Fruit fly (Drosophila melanogaster) whole organism, embryonic: Measurements from ENCODE around the gene dally.

Experiments
- ATbp ChIP-seq: fragments of 200-800 bp; sonication (Bioruptor generic); optimal IDR thresholded peaks from 2 replicates; lab custom pipeline; 2017; ENCODE audit warnings: missing biosample characterization, mild to moderate bottlenecking, missing genetic modification characterization, missing genetic modification reagents
- Abd-B ChIP-seq: fragments of 200-800 bp; sonication (Bioruptor generic); optimal IDR thresholded peaks from 2 replicates; lab custom pipeline; 2018; ENCODE audit warnings: missing biosample characterization, mild to moderate bottlenecking, missing genetic modification characterization, moderate library complexity
- BEAF-32 ChIP-seq: fragments of 200-800 bp; sonication (Bioruptor generic); optimal IDR thresholded peaks from 3 replicates; lab custom pipeline; 2017; ENCODE audit warnings: missing biosample characterization, missing genetic modification characterization, mild to moderate bottlenecking, moderate library complexity, missing genetic modification reagents
- CG10959 ChIP-seq: fragments of 200-800 bp; sonication (Bioruptor generic); IDR thresholded peaks from 2 replicates; pipeline ENCODE4 v1.3.6; 2022; ENCODE audit warnings: missing biosample characterization, missing genetic modification characterization
- CG12391 ChIP-seq: fragments of 200-800 bp; sonication (Bioruptor generic); optimal IDR thresholded peaks from 3 replicates; lab custom pipeline; 2018; ENCODE audit warnings: missing biosample characterization, mild to moderate bottlenecking, missing genetic modification characterization, moderate library complexity
- CG14710 ChIP-seq: fragments of 200-800 bp; sonication (Bioruptor generic); optimal IDR thresholded peaks from 3 replicates; lab custom pipeline; 2019; ENCODE audit warnings: missing biosample characterization, mild to moderate bottlenecking, missing genetic modification characterization, moderate library complexity
- CG15479 ChIP-seq: fragments of 200-800 bp; sonication (Bioruptor generic); optimal IDR thresholded peaks from 3 replicates; lab custom pipeline; 2019; ENCODE audit warnings: missing biosample characterization, mild to moderate bottlenecking, missing genetic modification characterization, moderate library complexity
- CG15601 ChIP-seq: fragments of 200-800 bp; sonication (Bioruptor generic); optimal IDR thresholded peaks from 3 replicates; lab custom pipeline; 2019; ENCODE audit warnings: missing biosample characterization, mild to moderate bottlenecking, missing genetic modification characterization, moderate library complexity
- CG17912 ChIP-seq: fragments of 200-800 bp; sonication (Bioruptor generic); optimal IDR thresholded peaks from 2 replicates; lab custom pipeline; 2018; ENCODE audit warnings: missing biosample characterization, mild to moderate bottlenecking, missing genetic modification characterization
- CG18011 ChIP-seq: fragments of 200-800 bp; sonication (Bioruptor generic); optimal IDR thresholded peaks from 2 replicates; lab custom pipeline; 2017; ENCODE audit warnings: missing biosample characterization, missing genetic modification characterization, mild to moderate bottlenecking, moderate library complexity, missing genotype
- CG18764 ChIP-seq: fragments of 200-800 bp; sonication (Bioruptor generic); optimal IDR thresholded peaks from 3 replicates; lab custom pipeline; 2016; ENCODE audit warnings: missing biosample characterization, missing genetic modification characterization
- CG2116 ChIP-seq: fragments of 200-800 bp; sonication (Bioruptor generic); optimal IDR thresholded peaks from 3 replicates; lab custom pipeline; 2018; ENCODE audit warnings: missing biosample characterization, mild to moderate bottlenecking, missing genetic modification characterization
- CG2678 ChIP-seq: fragments of 200-800 bp; sonication (Bioruptor generic); optimal IDR thresholded peaks from 3 replicates; lab custom pipeline; 2019; ENCODE audit warnings: missing biosample characterization, mild to moderate bottlenecking, missing genetic modification characterization, moderate library complexity
- CG3995 ChIP-seq: fragments of 200-800 bp; sonication (Bioruptor generic); optimal IDR thresholded peaks from 3 replicates; lab custom pipeline; 2016; ENCODE audit warnings: missing biosample characterization, missing genetic modification characterization
- CG4404 ChIP-seq: fragments of 200-800 bp; sonication (Bioruptor generic); IDR thresholded peaks from 2 replicates; pipeline ENCODE4 v1.3.6; 2022; ENCODE audit warnings: missing biosample characterization, missing genetic modification characterization
- CG4617 ChIP-seq: fragments of 200-800 bp; sonication (Bioruptor generic); optimal IDR thresholded peaks from 3 replicates; lab custom pipeline; 2016; ENCODE audit warnings: missing biosample characterization, missing genetic modification characterization, borderline replicate concordance
- CG5180 ChIP-seq: fragments of 200-800 bp; sonication (Bioruptor generic); optimal IDR thresholded peaks from 3 replicates; lab custom pipeline; 2017; ENCODE audit warnings: missing biosample characterization, missing genetic modification characterization, mild to moderate bottlenecking, moderate library complexity, missing genetic modification reagents
- CG8478 ChIP-seq: fragments of >200 bp; optimal IDR thresholded peaks from 2 replicates; lab custom pipeline; 2018
- CTCF ChIP-seq: fragments of 200-800 bp; sonication (Bioruptor generic); optimal IDR thresholded peaks from 2 replicates; lab custom pipeline; 2017; ENCODE audit warnings: missing biosample characterization, mild to moderate bottlenecking, missing genetic modification characterization, moderate library complexity
- Doc3 ChIP-seq: fragments of 200-800 bp; sonication (Bioruptor generic); IDR thresholded peaks from 3 replicates; pipeline ENCODE4 v1.3.6; 2022; ENCODE audit warnings: missing biosample characterization, missing genetic modification characterization; ENCODE audit not compliant: partially characterized antibody
- Dp ChIP-seq: fragments of 200-800 bp; sonication (Bioruptor generic); optimal IDR thresholded peaks from 2 replicates; lab custom pipeline; 2018; ENCODE audit warnings: missing biosample characterization, mild to moderate bottlenecking, missing genetic modification characterization, moderate library complexity
- E2f1 ChIP-seq: fragments of 200-800 bp; sonication (Bioruptor generic); IDR thresholded peaks from 2 replicates; pipeline ENCODE4 v1.3.6; 2022; ENCODE audit warnings: missing biosample characterization, missing genetic modification characterization
- E2f2 ChIP-seq: fragments of 200-800 bp; sonication (Bioruptor generic); IDR thresholded peaks from 2 replicates; pipeline ENCODE4 v1.3.6; 2022; ENCODE audit warnings: missing biosample characterization, missing genetic modification characterization
- Ets97D ChIP-seq: fragments of 200-800 bp; sonication (Bioruptor generic); optimal IDR thresholded peaks from 3 replicates; lab custom pipeline; 2016; ENCODE audit warnings: missing biosample characterization, missing genetic modification characterization
- Gug ChIP-seq: fragments of 200-800 bp; sonication (Bioruptor generic); IDR thresholded peaks from 4 replicates; pipeline ENCODE4 v1.3.6; 2022; ENCODE audit warnings: missing biosample characterization, missing genetic modification characterization
- Hmr ChIP-seq: fragments of 200-800 bp; sonication (Bioruptor generic); optimal IDR thresholded peaks from 3 replicates; lab custom pipeline; 2017; ENCODE audit warnings: mild to moderate bottlenecking, missing biosample characterization, missing genetic modification reagents, missing genetic modification characterization
- Hr78 ChIP-seq, 2 experiments: fragments of 200-800 bp in 1 of 2; fragments of >200 bp in 1 of 2; sonication (Bioruptor generic) in 1 of 2; optimal IDR thresholded peaks; 2 replicates each; lab custom pipeline; 2017 to 2019; ENCODE audit warnings: missing biosample characterization in 2 of 2, missing genetic modification characterization in 2 of 2, mild to moderate bottlenecking in 1 of 2, moderate library complexity in 1 of 2
- Lhr ChIP-seq: fragments of 200-800 bp; sonication (Bioruptor generic); optimal IDR thresholded peaks from 3 replicates; lab custom pipeline; 2017; ENCODE audit warnings: mild to moderate bottlenecking, missing biosample characterization, missing genetic modification reagents, missing genetic modification characterization
- Myb ChIP-seq: fragments of 200-800 bp; sonication (Bioruptor generic); optimal IDR thresholded peaks from 2 replicates; lab custom pipeline; 2016; ENCODE audit warnings: missing biosample characterization, missing genetic modification characterization
- Sry-δ ChIP-seq: fragments of 200-800 bp; sonication (Bioruptor generic); optimal IDR thresholded peaks from 2 replicates; lab custom pipeline; 2016; ENCODE audit warnings: missing biosample characterization, missing genetic modification characterization
- Ssrp ChIP-seq: fragments of 200-800 bp; sonication (Bioruptor generic); optimal IDR thresholded peaks from 2 replicates; lab custom pipeline; 2018; ENCODE audit warnings: missing biosample characterization, mild to moderate bottlenecking, missing genetic modification characterization, moderate library complexity
- amos ChIP-seq: fragments of 200-800 bp; sonication (Bioruptor generic); IDR thresholded peaks from 2 replicates; pipeline ENCODE4 v1.3.6; 2022; ENCODE audit warnings: missing biosample characterization, missing genetic modification characterization; ENCODE audit not compliant: partially characterized antibody
- ci ChIP-seq: fragments of 200-800 bp; sonication (Bioruptor generic); IDR thresholded peaks from 3 replicates; pipeline ENCODE4 v1.3.6; 2022; ENCODE audit warnings: missing biosample characterization, missing genetic modification characterization
- da ChIP-seq: fragments of 200-800 bp; sonication (Bioruptor generic); optimal IDR thresholded peaks from 2 replicates; lab custom pipeline; 2016; ENCODE audit warnings: missing biosample characterization, missing genetic modification characterization
- dpn ChIP-seq, 2 experiments: fragments of 200-800 bp; sonication (Bioruptor generic); optimal IDR thresholded peaks; 3 replicates each; lab custom pipeline; 2016; ENCODE audit warnings: missing biosample characterization in 2 of 2, missing genetic modification characterization in 2 of 2
- inv ChIP-seq: fragments of 200-800 bp; sonication (Bioruptor generic); IDR thresholded peaks from 2 replicates; pipeline ENCODE4 v1.3.6; 2022; ENCODE audit warnings: missing biosample characterization, missing genetic modification characterization; ENCODE audit not compliant: partially characterized antibody
- lab ChIP-seq: fragments of 200-800 bp; sonication (Bioruptor generic); optimal IDR thresholded peaks from 3 replicates; lab custom pipeline; 2017; ENCODE audit warnings: missing biosample characterization, missing genetic modification characterization, mild to moderate bottlenecking, moderate library complexity, missing genetic modification reagents
- nerfin-1 ChIP-seq: fragments of 200-800 bp; sonication (Bioruptor generic); optimal IDR thresholded peaks from 3 replicates; lab custom pipeline; 2019; ENCODE audit warnings: missing biosample characterization, mild to moderate bottlenecking, missing genetic modification characterization, moderate library complexity
- nmo ChIP-seq: fragments of 200-800 bp; sonication (Bioruptor generic); optimal IDR thresholded peaks from 2 replicates; lab custom pipeline; 2018; ENCODE audit warnings: missing biosample characterization, mild to moderate bottlenecking, missing genetic modification characterization, moderate library complexity
- onecut ChIP-seq: fragments of 200-800 bp; sonication (Bioruptor generic); IDR thresholded peaks from 2 replicates; pipeline ENCODE4 v1.3.6; 2022; ENCODE audit warnings: missing biosample characterization, missing genetic modification characterization
- pan ChIP-seq, 4 experiments: fragments of >200 bp in 3 of 4; fragments of 200-800 bp in 1 of 4; sonication (Bioruptor generic) in 1 of 4; optimal IDR thresholded peaks in 3 of 4; IDR thresholded peaks in 1 of 4; 2 replicates each; pipeline versions ENCODE4 v1.3.6 to Lab custom; 2017 to 2022; ENCODE audit warnings: missing biosample characterization in 2 of 4, missing genetic modification characterization in 2 of 4, mixed read lengths in 1 of 4
- pita ChIP-seq: fragments of 200-800 bp; sonication (Bioruptor generic); optimal IDR thresholded peaks from 2 replicates; lab custom pipeline; 2017; ENCODE audit warnings: missing biosample characterization, mild to moderate bottlenecking, missing genetic modification characterization
- pzg ChIP-seq: fragments of 200-800 bp; sonication (Bioruptor generic); optimal IDR thresholded peaks from 3 replicates; lab custom pipeline; 2018; ENCODE audit warnings: missing biosample characterization, mild to moderate bottlenecking, missing genetic modification characterization, moderate library complexity
- row ChIP-seq: fragments of 200-800 bp; sonication (Bioruptor generic); IDR thresholded peaks from 3 replicates; pipeline ENCODE4 v1.3.6; 2022; ENCODE audit warnings: missing biosample characterization, missing genetic modification characterization
- run ChIP-seq: fragments of 200-800 bp; sonication (Bioruptor generic); optimal IDR thresholded peaks from 3 replicates; lab custom pipeline; 2018; ENCODE audit warnings: missing biosample characterization, mild to moderate bottlenecking, missing genetic modification characterization
- slou ChIP-seq: fragments of 200-800 bp; sonication (Bioruptor generic); optimal IDR thresholded peaks from 3 replicates; lab custom pipeline; 2016; ENCODE audit warnings: missing biosample characterization, missing genetic modification characterization
- zen ChIP-seq: fragments of 200-800 bp; sonication (Bioruptor generic); optimal IDR thresholded peaks from 3 replicates; lab custom pipeline; 2018; ENCODE audit warnings: missing biosample characterization, mild to moderate bottlenecking, missing genetic modification characterization, moderate library complexity
- zf30C ChIP-seq: fragments of 200-800 bp; sonication (Bioruptor generic); optimal IDR thresholded peaks from 3 replicates; lab custom pipeline; 2018; ENCODE audit warnings: missing biosample characterization, mild to moderate bottlenecking, missing genetic modification characterization

Gene dally

DNA sequence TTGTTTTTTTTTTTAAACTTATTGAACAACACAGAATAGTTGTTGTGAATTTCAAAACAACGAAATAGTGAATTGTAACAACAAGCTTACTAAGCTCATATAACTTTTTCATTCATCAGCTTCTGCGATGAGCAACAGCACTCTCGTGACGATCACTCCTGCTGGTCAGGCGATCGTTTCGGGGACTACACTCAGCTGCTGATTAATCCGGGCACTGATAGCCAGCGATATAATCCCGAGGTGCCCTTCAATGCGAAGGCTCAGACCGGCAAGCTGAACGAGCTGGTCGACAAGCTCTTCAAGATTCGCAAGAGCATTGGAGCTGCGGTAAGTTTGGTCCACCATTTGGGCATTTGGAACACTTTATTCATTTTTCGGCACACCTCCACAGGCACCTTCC, 61.2 kb downstream of the dally start, which contains the start of gene CG43169 (continued):
- no peak for TF ChIP-seq lab (GFP tag; lab: Kevin White, UChicago)
- no peak for TF ChIP-seq ci (GFP tag; lab: Robert Waterston, UW)
- no peak for TF ChIP-seq CG18764 (GFP tag; lab: Kevin White, UChicago)
- TF ChIP-seq CG12391 (tag; lab: Kevin White, UChicago) = no peak
- no peak for TF ChIP-seq zf30C (GFP tag; lab: Kevin White, UChicago)
- TF ChIP-seq ATbp = no peak

- TF ChIP-seq nmo = peak; percentile 44
- TF ChIP-seq E2f1 = peak; percentile 71
- peak; percentile 44 for TF ChIP-seq pzg
- peak; percentile 94 for TF ChIP-seq CG3995 (GFP tag; lab: Kevin White, UChicago)
- no peak for TF ChIP-seq CG15479 (GFP tag; lab: Kevin White, UChicago)
- TF ChIP-seq dpn (GFP tag; optimal IDR thresholded peaks at IDR 0.05; lab: Kevin White, UChicago) = no peak
- peak; percentile 43 for TF ChIP-seq Ets97D (GFP tag; lab: Kevin White, UChicago)
- peak; percentile 72 for TF ChIP-seq CTCF (GFP tag; lab: Kevin White, UChicago)
- peak; percentile 51 for TF ChIP-seq pita (GFP tag; lab: Kevin White, UChicago)
- TF ChIP-seq nerfin-1 (tag; lab: Kevin White, UChicago) = no peak
- TF ChIP-seq Abd-B = peak; percentile 26
- TF ChIP-seq row (GFP tag; lab: Robert Waterston, UW) = peak; percentile 41
- TF ChIP-seq Sry-δ (GFP tag; lab: Kevin White, UChicago) = peak; percentile 80
- no peak for TF ChIP-seq Gug
- 0 out of 3 replicates have a peak, but pooled peaks have one; percentile 8 for TF ChIP-seq Doc3 (GFP tag; lab: Robert Waterston, UW)
- TF ChIP-seq CG2678 (tag; lab: Kevin White, UChicago) = no peak
- TF ChIP-seq CG14710 = peak; percentile 66
- TF ChIP-seq BEAF-32 (GFP tag; lab: Kevin White, UChicago) = peak; percentile 80
- peak; percentile 23 for TF ChIP-seq Hmr (GFP tag; lab: Kevin White, UChicago)
- no peak for TF ChIP-seq CG10959 (GFP tag; lab: Robert Waterston, UW)
- TF ChIP-seq run (tag; lab: Kevin White, UChicago) = no peak
- TF ChIP-seq CG5180 (GFP tag; lab: Kevin White, UChicago) = peak; percentile 52
- peak; percentile 8 for TF ChIP-seq CG4617
- TF ChIP-seq Ssrp (tag; lab: Kevin White, UChicago) = no peak
- TF ChIP-seq E2f2 (GFP tag; lab: Robert Waterston, UW) = peak; percentile 92
- no peak for TF ChIP-seq pan (optimal IDR thresholded peaks at IDR 0.05; lab: Kevin White, UChicago)
- TF ChIP-seq pan (GFP tag; optimal IDR thresholded peaks at IDR 0.05 in 1 of 2, IDR thresholded peaks at IDR 0.05 in 1 of 2) = no peak
- peak; percentile 55 for TF ChIP-seq Myb
- TF ChIP-seq CG15601 (tag; lab: Kevin White, UChicago) = no peak
- TF ChIP-seq da = no peak
- TF ChIP-seq CG17912 = no peak
- TF ChIP-seq CG8478 (lab: Kevin White, UChicago) = peak; percentile 51
- no peak for TF ChIP-seq onecut (GFP tag; lab: Robert Waterston, UW)
- no peak for TF ChIP-seq CG18011
- peak; percentile 58 for TF ChIP-seq CG2116 (GFP tag; lab: Kevin White, UChicago)
- peak; percentile 88 for TF ChIP-seq Dp (GFP tag; lab: Kevin White, UChicago)
- no peak for TF ChIP-seq Hr78 (GFP tag; optimal IDR thresholded peaks at IDR 0.05; lab: Kevin White, UChicago)
- TF ChIP-seq amos (GFP tag; lab: Robert Waterston, UW) = peak; percentile 64
- TF ChIP-seq slou (GFP tag; lab: Kevin White, UChicago) = no peak
- TF ChIP-seq CG4404 (GFP tag; lab: Robert Waterston, UW) = no peak
- peak; percentile 77 for TF ChIP-seq Lhr (GFP tag; lab: Kevin White, UChicago)
- TF ChIP-seq inv (GFP tag; lab: Robert Waterston, UW) = peak; percentile 45; the same call in 1 of the 2 replicates
- peak; percentile 25 for TF ChIP-seq zen
Observed at dm6 chr3L:8891167-8891618, 63.9 kb downstream of the dally start, which contains the start of gene Mcm7. Gene Mcm7 (plus strand): TSS chr3L:8891596.
